Worm (Caenorhabditis elegans): ENCODE data around the gene ZK1320.7.

The ZK1320.7 gene

DNA sequence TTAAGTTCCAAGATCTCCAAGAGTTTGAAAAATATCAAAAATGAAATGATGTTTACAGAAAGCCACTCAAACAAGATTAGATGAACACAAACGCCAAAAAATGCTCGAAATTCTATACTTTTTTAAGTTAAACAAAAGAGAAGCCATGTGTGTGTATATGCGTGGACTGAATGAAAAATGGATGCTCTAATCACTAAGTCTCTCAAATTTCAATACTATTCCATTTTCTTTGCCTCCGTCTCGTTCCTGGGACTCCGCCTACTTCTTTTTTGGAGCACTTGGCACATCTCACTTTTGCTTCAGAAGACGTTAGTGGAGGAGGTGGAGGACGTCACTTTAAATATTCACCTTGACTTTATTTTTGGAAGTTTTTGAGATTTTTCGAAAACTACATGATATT, 8.4 kb downstream of the ZK1320.7 start:
- no peak for TF ChIP-seq duxl-1 (tag; optimal IDR thresholded peaks at IDR 0.05; ENCODE audit: poor library complexity)
- TF ChIP-seq lin-29 (GFP tag; IDR thresholded peaks at IDR 0.05): no peak
- TF ChIP-seq mep-1 (tag; optimal IDR thresholded peaks at IDR 0.05): no peak
- TF ChIP-seq nhr-25 (tag; optimal IDR thresholded peaks at IDR 0.05; ENCODE audit: borderline replicate concordance, insufficient read depth): no peak
- 0 out of 2 replicates have a peak, but pooled peaks have one; percentile 28 for TF ChIP-seq hmg-1.1 (GFP tag; IDR thresholded peaks at IDR 0.05)
- TF ChIP-seq lsy-2 (tag; optimal IDR thresholded peaks at IDR 0.05): peak in 1 of 2 experiments; percentile 5
- no peak for TF ChIP-seq fkh-10 (GFP tag; optimal IDR thresholded peaks at IDR 0.05)
- TF ChIP-seq aha-1 (tag): peak; percentile 7

DNA sequence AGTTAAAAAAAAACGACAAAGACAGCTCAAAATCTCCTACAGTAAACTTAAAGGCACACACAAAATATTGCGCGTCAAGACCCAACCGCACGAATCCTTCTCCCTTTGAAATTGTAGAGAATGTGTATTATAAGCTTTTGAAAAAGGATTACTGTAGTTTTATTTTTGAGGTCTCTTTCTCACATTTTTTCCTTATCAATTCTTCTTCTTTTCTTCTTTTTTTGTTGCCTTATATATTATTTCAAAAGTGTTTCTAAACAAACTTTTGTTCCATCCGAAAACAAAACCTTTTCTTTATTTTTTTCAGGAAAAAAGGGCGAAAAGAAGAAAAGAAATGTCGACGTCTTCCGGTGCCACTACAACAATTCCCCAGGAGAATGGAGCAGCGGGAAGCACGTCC, 9.1 kb downstream of the ZK1320.7 start, which contains the start of gene ZK1320.13:
Gene ZK1320.13 (plus strand): TSS at position 301 of the 400 bp plus-strand sequence.
- no peak for TF ChIP-seq php-3 (GFP tag; IDR thresholded peaks at IDR 0.05)
- TF ChIP-seq unc-130 (GFP tag; optimal IDR thresholded peaks at IDR 0.05): no peak
- no peak for TF ChIP-seq jun-1 (tag; optimal IDR thresholded peaks at IDR 0.05)
- TF ChIP-seq F49E8.2 (tag; optimal IDR thresholded peaks at IDR 0.05; ENCODE audit: borderline replicate concordance): no peak
- TF ChIP-seq R02D3.7 (tag; optimal IDR thresholded peaks at IDR 0.05): no peak
- no peak for TF ChIP-seq fos-1 (tag; optimal IDR thresholded peaks at IDR 0.05)
- no peak for TF ChIP-seq F37D6.2 (tag; optimal IDR thresholded peaks at IDR 0.05)
- no peak for TF ChIP-seq egl-27 (tag; optimal IDR thresholded peaks at IDR 0.05)
- no peak for TF ChIP-seq tag-97 (GFP tag; IDR thresholded peaks at IDR 0.05)
- no peak for TF ChIP-seq mxl-3 (GFP tag; optimal IDR thresholded peaks at IDR 0.05)
- TF ChIP-seq mdl-1 (tag; optimal IDR thresholded peaks at IDR 0.05): no peak
- no peak for TF ChIP-seq dpl-1 (GFP tag; optimal IDR thresholded peaks at IDR 0.05)
- TF ChIP-seq dmd-8 (GFP tag; IDR thresholded peaks at IDR 0.05): no peak
- no peak for TF ChIP-seq aha-1 (tag)
- TF ChIP-seq dmd-6 (GFP tag; IDR thresholded peaks at IDR 0.05): no peak
- no peak for TF ChIP-seq ceh-82 (tag; optimal IDR thresholded peaks at IDR 0.05)
- TF ChIP-seq hlh-11 (tag; optimal IDR thresholded peaks at IDR 0.05): no peak
- no peak for TF ChIP-seq nhr-11 (tag; optimal IDR thresholded peaks at IDR 0.05)
- no peak for TF ChIP-seq F26F4.8 (GFP tag; conservative IDR thresholded peaks at IDR 0.05)

DNA sequence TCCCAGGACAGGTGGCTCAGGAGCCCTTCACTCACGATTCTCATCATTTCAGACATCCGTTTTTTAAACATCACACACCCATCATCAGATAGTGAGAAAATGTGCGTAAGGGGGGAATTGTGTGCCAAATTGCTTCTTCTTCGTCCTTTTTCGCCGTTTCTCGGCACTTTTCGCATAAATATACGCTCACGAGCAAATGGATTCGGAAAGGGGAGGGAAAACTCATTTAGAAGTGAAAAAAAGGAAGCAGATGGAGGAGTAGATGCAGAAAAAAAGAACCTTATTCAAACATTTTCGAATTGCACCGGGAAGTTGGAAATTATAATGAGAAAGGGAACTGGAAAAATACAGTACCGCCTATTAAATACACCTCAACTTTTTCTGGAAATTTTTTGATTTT, 10.6 kb downstream of the ZK1320.7 start:
- TF ChIP-seq Y5F2A.4 (GFP tag; optimal IDR thresholded peaks at IDR 0.05) (no peak), zip-11 (GFP tag; IDR thresholded peaks at IDR 0.05) (no peak), skn-1 (tag; optimal IDR thresholded peaks at IDR 0.05) (no peak), rbr-2 (tag; optimal IDR thresholded peaks at IDR 0.05) (no peak), fkh-10 (GFP tag; optimal IDR thresholded peaks at IDR 0.05) (peak; percentile 18), snpc-4 (tag; optimal IDR thresholded peaks at IDR 0.05) (no peak), lin-1 (GFP tag; IDR thresholded peaks at IDR 0.05) (no peak), dmd-9 (GFP tag; IDR thresholded peaks at IDR 0.05) (no peak), egl-27 (tag; optimal IDR thresholded peaks at IDR 0.05) (no peak)

DNA sequence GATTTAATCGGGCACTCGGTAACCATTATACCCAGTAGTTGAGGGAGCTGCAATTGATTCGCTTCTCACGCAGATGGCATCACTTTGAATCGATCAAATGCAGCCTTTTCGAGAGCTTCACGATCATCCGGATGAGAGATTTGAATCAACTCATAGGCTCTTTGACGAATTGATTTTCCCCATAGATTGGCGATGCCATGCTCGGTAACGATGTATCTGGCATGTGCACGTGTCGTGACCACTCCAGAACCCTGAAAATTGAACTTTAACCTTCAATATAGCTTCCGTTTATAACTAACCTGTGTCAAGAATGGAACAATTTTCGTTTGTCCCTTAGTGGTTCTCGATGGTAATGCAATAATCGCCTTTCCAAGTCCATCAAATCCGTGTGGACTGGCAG, 12.8 kb downstream of the ZK1320.7 start:
- TF ChIP-seq T26A8.4 (GFP tag; IDR thresholded peaks at IDR 0.05) (0 out of 2 replicates have a peak, but pooled peaks have one; percentile 24), unc-62 (GFP tag; optimal IDR thresholded peaks at IDR 0.05 in 1 of 2) (peak in 1 of 2 experiments; percentile 52), unc-62 (tag; optimal IDR thresholded peaks at IDR 0.05) (no peak), pha-4 (GFP tag; IDR thresholded peaks at IDR 0.05) (no peak), pha-4 (tag; optimal IDR thresholded peaks at IDR 0.05) (no peak)

Data from whole organism, L4 larva.